Fruit fly (Drosophila melanogaster) whole organism, pupa: ENCODE data around the gene CG34268.
A peak's percentile ranks its signal among the peaks of the same experiment; 100 is the strongest.

ENCODE experiments used
- CG10348 ChIP-seq: fragments of 200-800 bp; sonication (Bioruptor generic); IDR thresholded peaks from 2 replicates; pipeline ENCODE4 v1.3.6; 2022; ENCODE audit warnings: missing biosample characterization, missing genetic modification characterization
- CG12605 ChIP-seq: fragments of 200-800 bp; sonication (Bioruptor generic); IDR thresholded peaks from 2 replicates; pipeline ENCODE4 v1.3.6; 2022; ENCODE audit warnings: missing biosample characterization, missing genetic modification characterization
- CG13204 ChIP-seq: fragments of 200-800 bp; sonication (Bioruptor generic); optimal IDR thresholded peaks from 2 replicates; lab custom pipeline; 2018; ENCODE audit warnings: missing biosample characterization, mild to moderate bottlenecking, missing genetic modification characterization, moderate library complexity
- CG14655 ChIP-seq: fragments of 200-800 bp; sonication (Bioruptor generic); optimal IDR thresholded peaks from 3 replicates; lab custom pipeline; 2017; ENCODE audit warnings: mild to moderate bottlenecking, missing biosample characterization, missing genetic modification reagents, missing genetic modification characterization
- CG15710 ChIP-seq: fragments of 200-800 bp; sonication (Bioruptor generic); optimal IDR thresholded peaks from 2 replicates; lab custom pipeline; 2018; ENCODE audit warnings: missing biosample characterization, mild to moderate bottlenecking, missing genetic modification characterization, moderate library complexity
- CG17806 ChIP-seq: fragments of 200-800 bp; sonication (Bioruptor generic); optimal IDR thresholded peaks from 2 replicates; lab custom pipeline; 2018; ENCODE audit warnings: missing biosample characterization, mild to moderate bottlenecking, missing genetic modification characterization, moderate library complexity
- CG32121 ChIP-seq: fragments of 200-800 bp; sonication (Bioruptor generic); IDR thresholded peaks from 2 replicates; pipeline ENCODE4 v1.3.6; 2022; ENCODE audit warnings: missing biosample characterization, missing genetic modification characterization
- CG34367 ChIP-seq: fragments of 200-800 bp; sonication (Bioruptor generic); optimal IDR thresholded peaks from 2 replicates; lab custom pipeline; 2018; ENCODE audit warnings: missing biosample characterization, mild to moderate bottlenecking, missing genetic modification characterization
- CG4496 ChIP-seq: fragments of 200-800 bp; sonication (Bioruptor generic); IDR thresholded peaks from 3 replicates; pipeline ENCODE4 v1.3.6; 2022; ENCODE audit warnings: missing biosample characterization, missing genetic modification characterization
- CG8159 ChIP-seq: fragments of 200-800 bp; sonication (Bioruptor generic); optimal IDR thresholded peaks from 3 replicates; lab custom pipeline; 2018; ENCODE audit warnings: missing biosample characterization, mild to moderate bottlenecking, missing genetic modification characterization, moderate library complexity
- CG8301 ChIP-seq: fragments of 200-800 bp; sonication (Bioruptor generic); optimal IDR thresholded peaks from 2 replicates; lab custom pipeline; 2018; ENCODE audit warnings: missing biosample characterization, mild to moderate bottlenecking, missing genetic modification characterization
- CG9948 ChIP-seq: fragments of 200-800 bp; sonication (Bioruptor generic); optimal IDR thresholded peaks from 2 replicates; lab custom pipeline; 2018; ENCODE audit warnings: missing biosample characterization, mild to moderate bottlenecking, missing genetic modification characterization, moderate library complexity
- D1 ChIP-seq: fragments of 200-800 bp; sonication (Bioruptor generic); optimal IDR thresholded peaks from 2 replicates; lab custom pipeline; 2018; ENCODE audit warnings: missing biosample characterization, mild to moderate bottlenecking, missing genetic modification characterization, moderate library complexity
- EcR ChIP-seq: fragments of 200-800 bp; sonication (Bioruptor generic); optimal IDR thresholded peaks from 3 replicates; lab custom pipeline; 2019; ENCODE audit warnings: missing biosample characterization, missing genetic modification characterization, mild to moderate bottlenecking, moderate library complexity, missing genetic modification reagents
- Ets98B ChIP-seq: fragments of 200-800 bp; sonication (Bioruptor generic); IDR thresholded peaks from 2 replicates; pipeline ENCODE4 v1.3.6; 2022; ENCODE audit warnings: missing biosample characterization, missing genetic modification characterization
- Pif1A ChIP-seq: fragments of 200-800 bp; sonication (Bioruptor generic); optimal IDR thresholded peaks from 3 replicates; lab custom pipeline; 2016; ENCODE audit warnings: missing biosample characterization, missing genetic modification characterization
- Pif1B ChIP-seq: fragments of 200-800 bp; sonication (Bioruptor generic); optimal IDR thresholded peaks from 3 replicates; lab custom pipeline; 2016; ENCODE audit warnings: missing biosample characterization, missing genetic modification characterization
- Snoo ChIP-seq: fragments of 200-800 bp; sonication (Bioruptor generic); optimal IDR thresholded peaks from 3 replicates; lab custom pipeline; 2017; ENCODE audit warnings: missing biosample characterization, mild to moderate bottlenecking, missing genetic modification characterization, inconsistent platforms
- fd96Ca ChIP-seq: fragments of 200-800 bp; sonication (Bioruptor generic); IDR thresholded peaks from 3 replicates; pipeline ENCODE4 v1.3.6; 2022; ENCODE audit warnings: missing biosample characterization, missing genetic modification characterization
- gl ChIP-seq: fragments of 200-800 bp; sonication (Bioruptor generic); optimal IDR thresholded peaks from 2 replicates; lab custom pipeline; 2018; ENCODE audit warnings: missing biosample characterization, mild to moderate bottlenecking, missing genetic modification characterization
- rn ChIP-seq: fragments of 200-800 bp; sonication (Bioruptor generic); IDR thresholded peaks from 2 replicates; pipeline ENCODE4 v1.3.6; 2022; ENCODE audit warnings: missing biosample characterization, missing genetic modification characterization

The CG34268 gene

DNA sequence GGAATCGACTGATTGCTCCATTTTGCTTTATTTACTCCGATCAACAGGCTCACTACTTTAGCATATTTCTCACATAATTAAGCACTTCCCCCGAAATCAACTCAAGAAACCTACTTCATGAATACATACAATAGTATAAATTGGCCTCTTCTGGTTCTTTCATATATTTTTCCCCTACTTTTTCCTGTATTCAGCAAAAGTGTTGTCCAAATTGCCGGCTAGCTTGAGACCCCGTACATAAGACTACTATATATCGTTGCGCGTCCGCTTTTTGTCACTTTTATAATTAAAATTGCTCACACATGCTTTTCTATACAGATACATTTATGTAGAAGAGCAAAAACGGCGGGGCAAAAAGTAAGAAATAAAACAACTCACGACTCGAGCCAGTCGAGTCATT lies 11.4 kb upstream of the CG34268 start:
- no peak for TF ChIP-seq gl
- TF ChIP-seq CG32121 (GFP tag; lab: Robert Waterston, UW): no peak
- TF ChIP-seq CG14655 (GFP tag; lab: Kevin White, UChicago): no peak
- TF ChIP-seq D1 (tag; lab: Kevin White, UChicago): no peak
- TF ChIP-seq CG34367 (tag; lab: Kevin White, UChicago): no peak
- TF ChIP-seq Pif1B (GFP tag; lab: Kevin White, UChicago): no peak
- TF ChIP-seq CG8159: no peak
- TF ChIP-seq CG13204 (GFP tag; lab: Kevin White, UChicago): no peak
- TF ChIP-seq CG10348: no peak
- no peak for TF ChIP-seq fd96Ca (GFP tag; lab: Robert Waterston, UW)
- no peak for TF ChIP-seq CG8301 (tag; lab: Kevin White, UChicago)
- TF ChIP-seq rn (GFP tag; lab: Robert Waterston, UW): no peak
- no peak for TF ChIP-seq CG17806 (tag; lab: Kevin White, UChicago)
- TF ChIP-seq EcR: no peak
- TF ChIP-seq CG9948 (tag; lab: Kevin White, UChicago): no peak

DNA sequence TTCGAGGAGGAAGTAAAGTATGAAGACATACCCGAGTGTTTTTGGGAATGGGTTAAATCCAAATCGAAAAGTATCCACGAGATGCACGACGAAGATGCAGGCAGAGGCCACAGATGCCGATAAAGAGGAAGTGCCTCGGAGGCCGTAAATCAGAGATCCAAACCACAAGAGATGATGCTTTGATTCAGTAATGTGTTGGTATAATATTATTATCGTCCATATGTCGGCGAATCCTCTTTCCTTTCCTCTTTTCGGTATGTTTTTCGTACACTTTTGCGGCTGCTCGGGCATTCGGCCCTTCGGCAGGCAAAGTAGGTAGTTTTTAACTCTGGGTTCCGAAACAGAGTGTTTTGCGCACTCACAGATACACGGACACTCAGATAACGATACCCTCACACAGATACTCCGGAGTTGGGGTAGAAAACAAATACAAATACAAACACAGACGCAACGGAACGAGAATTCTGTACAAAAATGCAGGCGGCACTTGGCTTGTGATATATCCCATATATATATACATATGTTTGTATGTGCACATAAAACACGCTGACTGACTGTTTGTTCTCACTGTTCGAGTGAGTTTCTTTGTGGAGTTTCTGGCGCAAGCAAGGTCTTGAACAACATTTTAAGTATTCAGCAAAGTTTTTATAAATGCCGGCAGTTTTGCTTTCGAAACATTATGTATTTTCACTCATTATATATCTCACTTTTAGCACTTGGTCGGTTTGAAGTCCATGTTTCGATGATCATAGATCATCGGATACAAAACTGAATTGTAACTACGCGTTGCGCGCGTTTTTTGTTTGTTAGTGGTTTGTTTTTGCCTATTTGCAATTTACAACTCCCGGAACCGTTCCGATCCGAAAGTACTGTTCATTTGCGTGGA lies 10.6 kb upstream of the CG34268 start:
- peak; percentile 54; the same call in 2 of the 3 replicates for TF ChIP-seq CG4496 (GFP tag; lab: Robert Waterston, UW)
- TF ChIP-seq CG34367 (tag; lab: Kevin White, UChicago): no peak
- TF ChIP-seq rn (GFP tag; lab: Robert Waterston, UW): 0 out of 2 replicates have a peak, but pooled peaks have one; percentile 20
- peak; percentile 43 for TF ChIP-seq CG13204 (GFP tag; lab: Kevin White, UChicago)
- 0 out of 2 replicates have a peak, but pooled peaks have one; percentile 21 for TF ChIP-seq Ets98B (GFP tag; lab: Robert Waterston, UW)
- peak; percentile 4 for TF ChIP-seq EcR
- 0 out of 3 replicates have a peak, but pooled peaks have one; percentile 16 for TF ChIP-seq fd96Ca (GFP tag; lab: Robert Waterston, UW)
- TF ChIP-seq CG8301 (tag; lab: Kevin White, UChicago): peak; percentile 15
- TF ChIP-seq CG8159: no peak
- TF ChIP-seq gl: no peak
- TF ChIP-seq Pif1B (GFP tag; lab: Kevin White, UChicago): no peak
- no peak for TF ChIP-seq Pif1A (GFP tag; lab: Kevin White, UChicago)
- peak; percentile 57; the same call in 1 of the 2 replicates for TF ChIP-seq CG32121 (GFP tag; lab: Robert Waterston, UW)
- no peak for TF ChIP-seq CG15710 (tag; lab: Kevin White, UChicago)
- peak; percentile 56 for TF ChIP-seq CG12605
- peak; percentile 12 for TF ChIP-seq CG14655 (GFP tag; lab: Kevin White, UChicago)

DNA sequence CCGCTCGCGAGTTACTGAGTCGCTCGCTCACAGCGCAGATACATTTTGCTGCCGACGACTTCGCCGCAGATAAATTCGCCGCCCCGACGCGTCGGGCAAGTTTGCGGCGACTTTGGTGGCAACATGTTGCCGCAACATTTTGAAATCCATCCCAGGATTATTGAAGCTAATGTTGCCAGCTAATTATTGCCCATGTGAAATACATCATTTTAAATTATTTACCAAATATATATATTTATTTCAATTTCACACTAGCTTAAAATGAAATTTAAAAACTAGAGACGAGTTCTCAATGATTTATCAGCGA lies 10.0 kb upstream of the CG34268 start:
- TF ChIP-seq D1 (tag; lab: Kevin White, UChicago) (no peak), CG12605 (0 out of 2 replicates have a peak, but pooled peaks have one; percentile 3)
- TF ChIP-seq, all 21 proteins: peak for 1

DNA sequence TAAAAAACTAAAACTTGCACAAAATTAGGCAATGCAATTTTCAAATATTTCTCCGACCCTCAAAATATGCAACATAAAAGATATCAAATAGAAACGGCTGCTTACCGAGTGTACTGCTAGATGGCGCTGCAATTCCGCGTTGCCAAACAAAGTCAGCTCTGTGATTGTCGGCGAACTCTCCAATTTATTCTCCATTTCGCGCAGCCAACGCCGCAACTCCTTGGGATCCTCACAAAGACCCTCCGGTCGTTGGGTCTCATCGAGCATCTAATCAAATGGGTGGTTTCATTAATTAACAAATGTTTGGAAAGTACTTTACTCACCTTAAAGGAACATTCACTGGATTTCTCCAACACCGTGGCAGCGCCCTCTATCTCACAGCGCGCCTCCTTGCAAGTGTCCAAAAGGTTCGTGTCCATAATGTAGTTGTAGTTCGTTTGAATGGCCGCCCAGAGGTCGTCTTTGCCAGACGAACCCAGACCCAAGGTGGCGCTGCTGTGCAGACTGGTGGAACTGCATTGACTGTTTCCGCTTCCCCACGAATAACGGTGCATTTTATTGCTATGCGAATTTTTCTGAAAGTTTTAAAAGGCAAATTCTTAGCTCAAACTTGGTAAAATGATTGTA lies 5.1 kb downstream of the CG34268 start:
- no peak for TF ChIP-seq CG12605
- peak; percentile 58 for TF ChIP-seq CG4496 (GFP tag; lab: Robert Waterston, UW)
- TF ChIP-seq fd96Ca (GFP tag; lab: Robert Waterston, UW): no peak
- TF ChIP-seq gl: peak; percentile 11
- TF ChIP-seq CG17806 (tag; lab: Kevin White, UChicago): no peak
- TF ChIP-seq CG9948 (tag; lab: Kevin White, UChicago): no peak
- peak; percentile 11 for TF ChIP-seq CG14655 (GFP tag; lab: Kevin White, UChicago)
- no peak for TF ChIP-seq CG8159
- TF ChIP-seq Ets98B (GFP tag; lab: Robert Waterston, UW): peak; percentile 12
- peak; percentile 27 for TF ChIP-seq CG34367 (tag; lab: Kevin White, UChicago)
- TF ChIP-seq rn (GFP tag; lab: Robert Waterston, UW): peak; percentile 54
- TF ChIP-seq CG10348: no peak
- TF ChIP-seq CG8301 (tag; lab: Kevin White, UChicago): no peak
- no peak for TF ChIP-seq Pif1A (GFP tag; lab: Kevin White, UChicago)
- no peak for TF ChIP-seq Pif1B (GFP tag; lab: Kevin White, UChicago)
- no peak for TF ChIP-seq D1 (tag; lab: Kevin White, UChicago)
- peak; percentile 69 for TF ChIP-seq Snoo
- no peak for TF ChIP-seq EcR
- TF ChIP-seq CG15710 (tag; lab: Kevin White, UChicago): peak; percentile 23
- TF ChIP-seq CG13204 (GFP tag; lab: Kevin White, UChicago): no peak
- no peak for TF ChIP-seq CG32121 (GFP tag; lab: Robert Waterston, UW)
- TF ChIP-seq, all 21 proteins: peak for 8

DNA sequence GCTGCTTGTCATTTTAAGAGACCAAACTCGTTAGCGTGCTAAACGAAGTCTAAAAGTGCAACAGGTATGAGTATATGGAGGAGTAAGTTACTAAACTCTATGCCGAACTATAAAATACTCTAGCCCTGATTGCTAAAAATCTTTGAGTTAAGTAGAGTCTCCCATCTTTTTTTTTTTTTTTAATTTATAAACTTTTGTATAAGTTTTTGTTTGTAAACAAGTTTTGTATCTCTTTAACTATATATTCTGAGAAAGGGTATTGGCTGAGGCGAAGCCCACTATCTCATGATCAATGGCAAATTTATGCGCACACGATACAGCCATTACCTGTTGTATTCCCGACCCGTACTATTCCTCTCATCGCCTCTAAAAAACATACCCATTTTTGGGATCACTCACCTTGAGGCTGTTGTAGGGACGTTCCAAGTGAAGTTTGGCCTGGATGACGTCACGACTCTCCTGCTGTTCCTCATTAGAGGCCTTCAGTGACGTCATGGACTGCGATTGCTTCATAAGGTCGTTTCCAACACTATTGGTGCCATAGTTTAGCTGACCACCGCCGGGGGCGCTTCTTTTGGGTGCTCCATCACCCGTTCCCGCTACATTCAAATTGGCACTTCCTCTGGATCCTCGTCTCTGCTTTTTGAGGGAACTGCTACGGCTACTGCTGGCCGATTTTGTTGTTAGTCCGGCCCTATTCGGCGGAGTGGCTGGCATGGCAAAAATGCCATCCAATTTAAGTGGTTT lies 7.0 kb downstream of the CG34268 start:
- TF ChIP-seq CG32121 (GFP tag; lab: Robert Waterston, UW) (0 out of 2 replicates have a peak, but pooled peaks have one; percentile 17), CG8159 (no peak), CG8301 (tag; lab: Kevin White, UChicago) (peak; percentile 38), CG12605 (peak; percentile 55; the same call in 1 of the 2 replicates), CG14655 (GFP tag; lab: Kevin White, UChicago) (peak; percentile 63), Ets98B (GFP tag; lab: Robert Waterston, UW) (peak; percentile 42; the same call in 1 of the 2 replicates), CG15710 (tag; lab: Kevin White, UChicago) (peak; percentile 21), CG4496 (GFP tag; lab: Robert Waterston, UW) (no peak; the same call in 2 of the 3 replicates), Pif1A (GFP tag; lab: Kevin White, UChicago) (no peak)
